Worm (Caenorhabditis elegans) whole organism, early embryonic: ENCODE data around the gene gro-1.

Source experiments
- F13C5.2 ChIP-seq: sonication (generic microtip); optimal IDR thresholded peaks from 2 replicates; lab custom pipeline; 2017; ENCODE audit warnings: mild to moderate bottlenecking, missing genetic modification characterization, inconsistent platforms, missing compliant biosample characterization
- aly-1 ChIP-seq: sonication (generic microtip); optimal IDR thresholded peaks from 2 replicates; lab custom pipeline; 2016; ENCODE audit warnings: missing genetic modification characterization, missing compliant biosample characterization
- ama-1 ChIP-seq: fragments of 150-350 bp; optimal IDR thresholded peaks from 2 replicates; lab custom pipeline; 2014
- ceh-13 ChIP-seq: fragments of 200-800 bp; sonication (Bioruptor generic); optimal IDR thresholded peaks from 2 replicates; lab custom pipeline; 2018; ENCODE audit warnings: mild to moderate bottlenecking, missing genetic modification characterization, missing compliant biosample characterization
- ets-7 ChIP-seq: sonication (generic microtip); optimal IDR thresholded peaks from 2 replicates; lab custom pipeline; 2016; ENCODE audit warnings: missing genotype, missing genetic modification characterization, missing compliant biosample characterization
- flt-1 ChIP-seq: fragments of 200-800 bp; sonication (Bioruptor generic); IDR thresholded peaks from 2 replicates; pipeline ENCODE4 v1.3.6; 2022; ENCODE audit warnings: missing genetic modification characterization, missing compliant biosample characterization
- hmbx-1 ChIP-seq: sonication (generic microtip); optimal IDR thresholded peaks from 2 replicates; lab custom pipeline; 2016; ENCODE audit warnings: mild to moderate bottlenecking, missing genetic modification characterization, missing compliant biosample characterization
- hmg-4 ChIP-seq: fragments of 200-800 bp; sonication (Bioruptor generic); optimal IDR thresholded peaks from 2 replicates; lab custom pipeline; 2018; ENCODE audit warnings: mild to moderate bottlenecking, missing genetic modification characterization, missing compliant biosample characterization
- hnd-1 ChIP-seq: sonication (generic microtip); optimal IDR thresholded peaks from 2 replicates; lab custom pipeline; 2016; ENCODE audit warnings: missing genetic modification characterization, missing compliant biosample characterization
- pes-1 ChIP-seq: fragments of 200-800 bp; sonication (Bioruptor generic); IDR thresholded peaks from 2 replicates; pipeline ENCODE4 v1.3.6; 2022; ENCODE audit warnings: missing genetic modification reagents, missing genetic modification characterization, missing compliant biosample characterization
- tbx-37 ChIP-seq: fragments of 200-800 bp; sonication (Bioruptor generic); conservative IDR thresholded peaks from 2 replicates; pipeline ENCODE4 v1.3.6; 2022; ENCODE audit warnings: missing genetic modification reagents, missing genetic modification characterization, missing compliant biosample characterization
- tra-4 ChIP-seq: sonication (generic microtip); optimal IDR thresholded peaks from 2 replicates; lab custom pipeline; 2017; ENCODE audit warnings: missing genetic modification characterization, missing compliant biosample characterization

DNA sequence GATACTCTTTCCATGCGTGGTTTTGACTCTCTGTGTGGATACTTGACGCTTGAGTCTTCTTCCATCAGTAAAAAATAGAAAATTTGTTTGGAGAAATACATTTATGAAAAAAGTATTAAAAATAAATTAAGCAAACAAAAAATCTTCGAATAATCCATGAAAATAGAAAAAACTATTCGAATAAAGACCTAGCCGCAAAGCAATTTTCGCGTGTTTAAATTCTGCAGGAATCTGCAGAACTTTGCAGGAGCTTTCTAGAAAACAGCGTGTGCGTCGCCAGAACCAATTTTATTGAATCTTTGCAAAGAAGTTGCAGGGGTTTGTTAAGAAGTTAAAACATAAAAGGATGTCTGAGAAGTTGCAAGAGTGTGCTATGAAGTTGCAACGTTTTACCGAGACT, 21.3 kb downstream of the gro-1 start, which contains the start of gene ZC395.11:
- TF ChIP-seq ceh-13 (GFP tag; lab: Kevin White, UChicago): no peak
- TF ChIP-seq F13C5.2 (tag; lab: Kevin White, UChicago): no peak
- no peak for TF ChIP-seq hmg-4 (GFP tag; lab: Kevin White, UChicago)
- no peak for TF ChIP-seq hmbx-1
- TF ChIP-seq tbx-37 (GFP tag; lab: Robert Waterston, UW): no peak
- TF ChIP-seq aly-1 (tag; lab: Kevin White, UChicago): no peak
- TF ChIP-seq hnd-1 (tag; lab: Kevin White, UChicago): no peak
- no peak for TF ChIP-seq ama-1 (lab: Kevin White, UChicago)
- TF ChIP-seq pes-1: no peak
- no peak for TF ChIP-seq tra-4 (tag; lab: Kevin White, UChicago)
- TF ChIP-seq ets-7 (tag; lab: Kevin White, UChicago): no peak
- no peak for TF ChIP-seq flt-1 (GFP tag; lab: Robert Waterston, UW)
